Fruit fly (Drosophila melanogaster): ENCODE results near the gene Lkb1.

The Lkb1 gene

DNA sequence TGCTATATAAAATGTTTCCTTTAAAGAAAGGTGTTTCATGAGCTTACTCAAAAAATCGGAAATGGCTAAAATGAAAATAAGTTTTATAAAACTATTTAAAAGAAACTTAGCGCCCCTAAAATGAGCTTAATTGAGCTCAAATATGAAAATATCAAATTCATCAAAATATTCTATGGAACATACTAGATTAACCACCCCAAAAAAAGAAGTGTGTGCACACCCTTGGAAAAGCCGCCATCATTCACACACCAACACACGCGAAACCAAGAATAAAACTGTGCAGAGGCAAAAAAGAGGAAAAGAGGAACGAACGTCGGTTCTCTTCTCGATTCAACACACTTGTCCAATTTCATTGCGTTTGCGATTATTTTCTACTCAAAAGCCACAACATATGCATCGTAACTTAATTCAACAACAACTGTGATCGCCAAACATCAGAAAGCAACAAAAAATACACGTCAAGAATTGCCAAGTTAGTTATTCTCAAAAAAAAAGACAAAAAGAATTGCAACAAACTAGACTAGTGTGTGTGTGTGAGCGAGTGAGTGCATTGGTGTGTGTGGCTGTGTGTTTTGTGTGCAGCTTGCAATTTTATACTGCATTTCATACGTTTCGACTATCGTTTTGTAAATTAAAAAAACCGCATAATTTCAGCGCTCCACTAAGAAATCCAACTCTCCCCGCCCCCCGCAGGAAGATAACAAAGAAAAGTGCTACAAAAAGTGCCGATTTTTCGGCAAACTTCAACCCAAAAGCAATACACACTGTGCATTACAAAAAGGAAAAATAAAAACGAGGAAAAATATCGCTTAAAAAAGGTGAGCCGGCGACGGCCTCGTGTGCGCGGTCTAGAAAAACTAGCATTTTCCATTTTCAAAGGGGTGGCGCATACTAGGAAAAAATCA lies 29.4 kb upstream of the Lkb1 start, which contains the start of gene rin (continued):
- TF ChIP-seq da (GFP tag; optimal IDR thresholded peaks at IDR 0.05) (no peak), CG10462 (GFP tag; optimal IDR thresholded peaks at IDR 0.05) (no peak), ci (GFP tag; IDR thresholded peaks at IDR 0.05) (no peak), crol (GFP tag; IDR thresholded peaks at IDR 0.05) (peak; percentile 38; the same call in 1 of the 2 replicates), CG2889 (GFP tag; IDR thresholded peaks at IDR 0.05) (no peak), gfzf (GFP tag; optimal IDR thresholded peaks at IDR 0.05) (peak; percentile 37), CG10565 (GFP tag; optimal IDR thresholded peaks at IDR 0.05) (no peak), HLH54F (GFP tag; optimal IDR thresholded peaks at IDR 0.05) (no peak), CG5953 (GFP tag; IDR thresholded peaks at IDR 0.05) (no peak), CG7271 (tag; optimal IDR thresholded peaks at IDR 0.05) (no peak), CG15269 (tag; optimal IDR thresholded peaks at IDR 0.05) (no peak), lola (GFP tag; optimal IDR thresholded peaks at IDR 0.05) (no peak), sd (tag; optimal IDR thresholded peaks at IDR 0.05) (no peak), Xbp1 (GFP tag; optimal IDR thresholded peaks at IDR 0.05) (no peak), br (optimal IDR thresholded peaks at IDR 0.05) (no peak), CG32532 (GFP tag; IDR thresholded peaks at IDR 0.05) (no peak), CG10366 (GFP tag; IDR thresholded peaks at IDR 0.05) (no peak), CG6689 (GFP tag; IDR thresholded peaks at IDR 0.05) (peak; percentile 84), tup (GFP tag; optimal IDR thresholded peaks at IDR 0.05) (no peak), row (GFP tag; IDR thresholded peaks at IDR 0.05) (peak; percentile 71), slbo (GFP tag; IDR thresholded peaks at IDR 0.05) (peak; percentile 27; the same call in 1 of the 2 replicates), btn (GFP tag; optimal IDR thresholded peaks at IDR 0.05) (no peak), amos (GFP tag; IDR thresholded peaks at IDR 0.05; ENCODE audit: partially characterized antibody) (no peak), B-H2 (GFP tag; optimal IDR thresholded peaks at IDR 0.05) (no peak), gcm2 (GFP tag; optimal IDR thresholded peaks at IDR 0.05) (no peak), CG14441 (GFP tag; IDR thresholded peaks at IDR 0.05) (no peak), CG8478 (optimal IDR thresholded peaks at IDR 0.05) (no peak), Hr51 (GFP tag; optimal IDR thresholded peaks at IDR 0.05) (no peak), CG9817 (tag; optimal IDR thresholded peaks at IDR 0.05) (no peak), CG30403 (GFP tag; optimal IDR thresholded peaks at IDR 0.05) (no peak), dpn (GFP tag; optimal IDR thresholded peaks at IDR 0.05) (no peak), rib (GFP tag; IDR thresholded peaks at IDR 0.05) (peak; percentile 39; the same call in 1 of the 2 replicates), Opbp (GFP tag; IDR thresholded peaks at IDR 0.05; ENCODE audit: partially characterized antibody) (no peak), NC2α (GFP tag; optimal IDR thresholded peaks at IDR 0.05) (no peak), Nf-YB (GFP tag; optimal IDR thresholded peaks at IDR 0.05) (no peak), ewg (GFP tag; optimal IDR thresholded peaks at IDR 0.05) (no peak), Bteb2 (GFP tag; optimal IDR thresholded peaks at IDR 0.05) (no peak), CG17612 (GFP tag; IDR thresholded peaks at IDR 0.05) (no peak), CG11695 (GFP tag; IDR thresholded peaks at IDR 0.05) (no peak), Lpt (GFP tag; optimal IDR thresholded peaks at IDR 0.05) (no peak), CG32772 (GFP tag; IDR thresholded peaks at IDR 0.05) (no peak), CG14710 (tag; optimal IDR thresholded peaks at IDR 0.05) (peak; percentile 99), cad (GFP tag; optimal IDR thresholded peaks at IDR 0.05) (no peak), Nf-YC (tag; optimal IDR thresholded peaks at IDR 0.05) (no peak), Hr39 (optimal IDR thresholded peaks at IDR 0.05) (no peak)

Data from whole organism, embryonic.